Fruit fly (Drosophila melanogaster) whole organism, pupa: ENCODE measurements around the gene CG5280.

Experiments
- CG10348 ChIP-seq: fragments of 200-800 bp; sonication (Bioruptor generic); IDR thresholded peaks from 2 replicates; pipeline ENCODE4 v1.3.6; 2022; ENCODE audit warnings: missing biosample characterization, missing genetic modification characterization
- CG12605 ChIP-seq: fragments of 200-800 bp; sonication (Bioruptor generic); IDR thresholded peaks from 2 replicates; pipeline ENCODE4 v1.3.6; 2022; ENCODE audit warnings: missing biosample characterization, missing genetic modification characterization
- CG13204 ChIP-seq: fragments of 200-800 bp; sonication (Bioruptor generic); optimal IDR thresholded peaks from 2 replicates; lab custom pipeline; 2018; ENCODE audit warnings: missing biosample characterization, mild to moderate bottlenecking, missing genetic modification characterization, moderate library complexity
- CG14655 ChIP-seq: fragments of 200-800 bp; sonication (Bioruptor generic); optimal IDR thresholded peaks from 3 replicates; lab custom pipeline; 2017; ENCODE audit warnings: mild to moderate bottlenecking, missing biosample characterization, missing genetic modification reagents, missing genetic modification characterization
- CG15710 ChIP-seq: fragments of 200-800 bp; sonication (Bioruptor generic); optimal IDR thresholded peaks from 2 replicates; lab custom pipeline; 2018; ENCODE audit warnings: missing biosample characterization, mild to moderate bottlenecking, missing genetic modification characterization, moderate library complexity
- CG17806 ChIP-seq: fragments of 200-800 bp; sonication (Bioruptor generic); optimal IDR thresholded peaks from 2 replicates; lab custom pipeline; 2018; ENCODE audit warnings: missing biosample characterization, mild to moderate bottlenecking, missing genetic modification characterization, moderate library complexity
- CG32121 ChIP-seq: fragments of 200-800 bp; sonication (Bioruptor generic); IDR thresholded peaks from 2 replicates; pipeline ENCODE4 v1.3.6; 2022; ENCODE audit warnings: missing biosample characterization, missing genetic modification characterization
- CG34367 ChIP-seq: fragments of 200-800 bp; sonication (Bioruptor generic); optimal IDR thresholded peaks from 2 replicates; lab custom pipeline; 2018; ENCODE audit warnings: missing biosample characterization, mild to moderate bottlenecking, missing genetic modification characterization
- CG4496 ChIP-seq: fragments of 200-800 bp; sonication (Bioruptor generic); IDR thresholded peaks from 3 replicates; pipeline ENCODE4 v1.3.6; 2022; ENCODE audit warnings: missing biosample characterization, missing genetic modification characterization
- CG8159 ChIP-seq: fragments of 200-800 bp; sonication (Bioruptor generic); optimal IDR thresholded peaks from 3 replicates; lab custom pipeline; 2018; ENCODE audit warnings: missing biosample characterization, mild to moderate bottlenecking, missing genetic modification characterization, moderate library complexity
- CG8301 ChIP-seq: fragments of 200-800 bp; sonication (Bioruptor generic); optimal IDR thresholded peaks from 2 replicates; lab custom pipeline; 2018; ENCODE audit warnings: missing biosample characterization, mild to moderate bottlenecking, missing genetic modification characterization
- CG9948 ChIP-seq: fragments of 200-800 bp; sonication (Bioruptor generic); optimal IDR thresholded peaks from 2 replicates; lab custom pipeline; 2018; ENCODE audit warnings: missing biosample characterization, mild to moderate bottlenecking, missing genetic modification characterization, moderate library complexity
- D1 ChIP-seq: fragments of 200-800 bp; sonication (Bioruptor generic); optimal IDR thresholded peaks from 2 replicates; lab custom pipeline; 2018; ENCODE audit warnings: missing biosample characterization, mild to moderate bottlenecking, missing genetic modification characterization, moderate library complexity
- EcR ChIP-seq: fragments of 200-800 bp; sonication (Bioruptor generic); optimal IDR thresholded peaks from 3 replicates; lab custom pipeline; 2019; ENCODE audit warnings: missing biosample characterization, missing genetic modification characterization, mild to moderate bottlenecking, moderate library complexity, missing genetic modification reagents
- Ets98B ChIP-seq: fragments of 200-800 bp; sonication (Bioruptor generic); IDR thresholded peaks from 2 replicates; pipeline ENCODE4 v1.3.6; 2022; ENCODE audit warnings: missing biosample characterization, missing genetic modification characterization
- Pif1A ChIP-seq: fragments of 200-800 bp; sonication (Bioruptor generic); optimal IDR thresholded peaks from 3 replicates; lab custom pipeline; 2016; ENCODE audit warnings: missing biosample characterization, missing genetic modification characterization
- Pif1B ChIP-seq: fragments of 200-800 bp; sonication (Bioruptor generic); optimal IDR thresholded peaks from 3 replicates; lab custom pipeline; 2016; ENCODE audit warnings: missing biosample characterization, missing genetic modification characterization
- Snoo ChIP-seq: fragments of 200-800 bp; sonication (Bioruptor generic); optimal IDR thresholded peaks from 3 replicates; lab custom pipeline; 2017; ENCODE audit warnings: missing biosample characterization, mild to moderate bottlenecking, missing genetic modification characterization, inconsistent platforms
- fd96Ca ChIP-seq: fragments of 200-800 bp; sonication (Bioruptor generic); IDR thresholded peaks from 3 replicates; pipeline ENCODE4 v1.3.6; 2022; ENCODE audit warnings: missing biosample characterization, missing genetic modification characterization
- gl ChIP-seq: fragments of 200-800 bp; sonication (Bioruptor generic); optimal IDR thresholded peaks from 2 replicates; lab custom pipeline; 2018; ENCODE audit warnings: missing biosample characterization, mild to moderate bottlenecking, missing genetic modification characterization
- rn ChIP-seq: fragments of 200-800 bp; sonication (Bioruptor generic); IDR thresholded peaks from 2 replicates; pipeline ENCODE4 v1.3.6; 2022; ENCODE audit warnings: missing biosample characterization, missing genetic modification characterization

The CG5280 gene

DNA sequence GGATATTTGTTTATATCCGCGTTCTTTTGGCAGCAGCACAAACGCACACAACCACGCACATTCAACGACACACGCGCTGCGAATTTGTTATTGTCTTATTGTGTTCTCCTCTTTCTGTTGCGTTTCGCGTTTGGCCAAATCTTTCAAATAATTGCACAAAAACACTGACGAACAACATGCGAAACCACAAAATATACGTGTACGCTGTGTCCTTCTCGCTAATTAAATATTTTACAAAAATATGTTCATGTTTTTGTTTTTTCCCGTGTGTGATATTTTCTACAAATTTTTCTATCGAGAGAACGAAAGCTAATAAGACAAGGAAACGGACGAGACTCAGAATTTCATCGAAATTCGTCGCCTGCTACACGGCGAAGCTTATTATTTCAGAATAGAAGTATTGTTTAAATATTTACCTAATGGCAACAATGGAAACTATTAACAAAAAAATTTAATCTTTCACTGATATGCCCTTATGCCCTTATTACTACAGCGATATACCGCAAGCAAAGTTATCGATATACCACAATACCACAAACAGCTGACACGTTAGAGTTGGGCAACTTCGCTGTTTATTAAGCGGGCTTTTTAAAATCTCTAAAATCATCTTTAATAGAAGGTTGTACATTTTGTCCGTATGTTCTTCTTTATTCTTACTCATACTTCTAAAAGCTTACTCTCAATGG, 35.9 kb downstream of the CG5280 start, which contains the start of the genes CG43783 and orb2:
Gene CG43783, minus strand, starts transcription at position 311 of the 686 bp plus-strand sequence.
Gene orb2, minus strand, starts transcription at position 502 of the 686 bp plus-strand sequence.
- TF ChIP-seq CG14655 (GFP tag; lab: Kevin White, UChicago) (no peak), Snoo (tag; lab: Kevin White, UChicago) (no peak), gl (tag; lab: Kevin White, UChicago) (no peak), CG15710 (no peak), EcR (no peak), Pif1A (GFP tag; lab: Kevin White, UChicago) (no peak)

DNA sequence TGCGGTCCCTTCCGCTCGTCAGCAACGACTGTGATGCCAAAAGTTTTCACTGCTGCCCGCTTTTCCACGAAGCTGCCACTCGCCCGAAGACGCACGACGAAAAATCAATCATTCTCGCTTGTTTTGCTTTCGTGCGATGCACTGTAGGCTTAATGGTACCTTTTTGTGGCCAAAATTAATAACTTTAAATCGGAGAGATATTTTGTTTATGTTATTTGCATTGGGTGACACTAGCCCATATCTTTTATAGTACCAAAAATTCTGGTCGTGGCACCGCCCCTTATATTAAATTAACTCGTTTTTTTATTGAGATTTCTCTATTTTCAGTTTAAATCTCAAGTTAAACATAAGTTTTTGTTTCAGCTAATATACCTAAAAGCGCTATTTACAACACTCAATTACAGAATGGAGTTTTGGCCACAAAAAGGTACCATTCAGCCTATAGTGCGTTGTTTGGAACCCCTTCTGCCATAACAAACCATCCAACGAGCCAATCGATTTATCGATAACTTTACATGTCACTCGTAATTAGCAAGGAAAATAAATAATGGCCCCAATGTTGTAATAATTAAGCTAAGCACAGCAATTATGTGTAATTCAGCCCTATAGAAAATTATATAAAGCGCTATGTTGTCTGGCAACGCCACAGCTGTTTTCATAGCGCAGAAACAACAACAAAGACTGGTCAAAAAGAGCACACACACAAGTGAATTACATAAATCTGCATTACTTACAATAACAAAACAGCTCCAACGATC, 36.6 kb downstream of the CG5280 start:
- TF ChIP-seq gl (tag; lab: Kevin White, UChicago) (peak; percentile 21), CG8159 (tag; lab: Kevin White, UChicago) (peak; percentile 72), CG17806 (tag; lab: Kevin White, UChicago) (peak; percentile 53), EcR (no peak), rn (GFP tag; lab: Robert Waterston, UW) (no peak), CG8301 (tag; lab: Kevin White, UChicago) (peak; percentile 83), CG9948 (tag; lab: Kevin White, UChicago) (peak; percentile 71), CG14655 (GFP tag; lab: Kevin White, UChicago) (peak; percentile 81), Pif1A (GFP tag; lab: Kevin White, UChicago) (peak; percentile 54), CG32121 (GFP tag; lab: Robert Waterston, UW) (no peak), CG4496 (GFP tag; lab: Robert Waterston, UW) (peak; percentile 75), CG13204 (GFP tag; lab: Kevin White, UChicago) (no peak), Pif1B (GFP tag; lab: Kevin White, UChicago) (peak; percentile 45), CG34367 (tag; lab: Kevin White, UChicago) (peak; percentile 34), D1 (tag; lab: Kevin White, UChicago) (peak; percentile 70), Ets98B (GFP tag; lab: Robert Waterston, UW) (peak; percentile 40), CG12605 (no peak), CG15710 (peak; percentile 38), Snoo (tag; lab: Kevin White, UChicago) (peak; percentile 41), CG10348 (no peak), fd96Ca (GFP tag; lab: Robert Waterston, UW) (peak; percentile 65)

DNA sequence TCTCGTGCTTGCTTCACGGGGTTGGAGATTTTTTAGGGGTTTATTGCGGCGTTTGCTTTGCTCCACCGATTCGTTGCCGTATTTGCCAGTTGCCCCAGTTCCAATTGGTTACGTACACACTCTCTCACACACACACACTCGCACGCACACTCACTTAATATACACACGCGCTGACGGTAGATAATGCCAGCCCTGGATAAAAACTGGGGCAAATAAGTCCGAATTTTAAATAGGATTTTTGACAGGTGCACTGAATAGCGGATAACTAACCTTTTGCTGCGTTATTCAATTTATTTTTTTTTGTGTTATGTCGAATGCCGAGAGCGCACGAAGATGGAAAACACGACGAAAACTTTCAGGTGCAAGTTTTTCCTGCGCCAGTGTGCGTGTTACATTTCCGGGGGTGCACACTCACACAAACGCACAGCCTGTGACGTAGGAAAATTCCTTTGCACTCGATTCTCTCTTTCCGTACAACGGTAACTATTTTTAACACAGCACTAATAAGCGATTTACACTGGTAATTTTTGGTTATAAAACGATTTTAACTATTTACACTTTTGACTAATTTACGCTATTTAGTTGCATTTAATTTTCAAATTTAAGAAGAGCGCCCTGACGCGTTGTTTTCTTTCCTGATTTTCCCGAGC, 37.4 kb downstream of the CG5280 start:
- TF ChIP-seq CG4496 (GFP tag; lab: Robert Waterston, UW) (no peak; the same call in 2 of the 3 replicates), fd96Ca (GFP tag; lab: Robert Waterston, UW) (no peak), CG15710 (no peak), D1 (tag; lab: Kevin White, UChicago) (no peak), CG17806 (tag; lab: Kevin White, UChicago) (no peak), CG32121 (GFP tag; lab: Robert Waterston, UW) (no peak; the same call in 1 of the 2 replicates), CG8159 (tag; lab: Kevin White, UChicago) (no peak), Pif1A (GFP tag; lab: Kevin White, UChicago) (no peak), CG34367 (tag; lab: Kevin White, UChicago) (no peak), Ets98B (GFP tag; lab: Robert Waterston, UW) (no peak), CG13204 (GFP tag; lab: Kevin White, UChicago) (no peak), rn (GFP tag; lab: Robert Waterston, UW) (no peak), CG10348 (no peak), CG14655 (GFP tag; lab: Kevin White, UChicago) (no peak), Pif1B (GFP tag; lab: Kevin White, UChicago) (no peak), EcR (no peak), Snoo (tag; lab: Kevin White, UChicago) (no peak), CG12605 (no peak), gl (tag; lab: Kevin White, UChicago) (no peak)

DNA sequence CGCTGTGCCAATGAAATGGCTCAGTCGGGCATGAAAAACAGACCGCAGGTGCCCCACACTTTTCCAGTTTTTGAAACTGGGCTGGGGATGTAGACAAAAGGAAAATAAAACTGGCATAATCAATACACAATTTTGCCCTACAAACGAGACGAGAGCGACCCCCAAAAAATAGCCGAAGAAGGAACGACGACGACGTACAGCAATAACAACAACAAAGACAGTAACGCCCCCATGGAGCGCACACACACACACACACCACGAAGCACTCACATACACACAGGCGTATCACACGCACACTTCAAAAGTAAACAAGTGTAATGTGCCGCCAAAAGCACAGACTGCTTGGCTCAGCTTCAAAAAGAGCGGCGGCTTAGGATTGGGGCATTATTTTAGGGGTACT, 38.5 kb downstream of the CG5280 start:
- no peak for TF ChIP-seq CG8301 (tag; lab: Kevin White, UChicago)
- no peak for TF ChIP-seq Ets98B (GFP tag; lab: Robert Waterston, UW)
- TF ChIP-seq D1 (tag; lab: Kevin White, UChicago): no peak
- TF ChIP-seq CG32121 (GFP tag; lab: Robert Waterston, UW): no peak

DNA sequence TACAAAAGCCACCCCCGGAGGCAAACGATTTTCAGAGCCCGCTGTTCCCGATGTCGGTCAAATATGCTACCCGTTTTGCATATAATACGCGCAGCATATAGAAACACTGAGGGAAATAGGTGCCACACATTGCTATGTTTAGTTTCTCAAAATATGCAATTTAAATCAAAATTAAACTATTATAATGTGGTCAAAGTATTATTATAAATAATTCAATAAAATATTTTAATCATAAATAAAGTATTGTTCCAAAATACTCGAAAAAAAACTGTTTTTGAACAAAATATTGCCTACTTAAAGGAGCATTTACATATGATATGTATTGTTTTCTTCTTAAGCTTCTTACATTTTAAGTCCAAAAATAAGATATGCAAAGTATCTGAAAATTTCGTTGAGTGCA, 39.1 kb downstream of the CG5280 start:
- no peak for TF ChIP-seq CG34367 (tag; lab: Kevin White, UChicago)
- TF ChIP-seq rn (GFP tag; lab: Robert Waterston, UW): no peak
- TF ChIP-seq CG10348: no peak
- no peak for TF ChIP-seq CG8301 (tag; lab: Kevin White, UChicago)
- TF ChIP-seq CG17806 (tag; lab: Kevin White, UChicago): no peak
- TF ChIP-seq CG9948 (tag; lab: Kevin White, UChicago): no peak
- TF ChIP-seq CG12605: no peak
- no peak for TF ChIP-seq gl (tag; lab: Kevin White, UChicago)
- TF ChIP-seq Pif1B (GFP tag; lab: Kevin White, UChicago): no peak
- no peak for TF ChIP-seq Ets98B (GFP tag; lab: Robert Waterston, UW)
- TF ChIP-seq CG14655 (GFP tag; lab: Kevin White, UChicago): no peak
- no peak for TF ChIP-seq fd96Ca (GFP tag; lab: Robert Waterston, UW)
- TF ChIP-seq CG4496 (GFP tag; lab: Robert Waterston, UW): no peak
- TF ChIP-seq CG8159 (tag; lab: Kevin White, UChicago): no peak
- TF ChIP-seq Snoo (tag; lab: Kevin White, UChicago): no peak
- TF ChIP-seq D1 (tag; lab: Kevin White, UChicago): no peak
- TF ChIP-seq EcR: no peak
- no peak for TF ChIP-seq CG13204 (GFP tag; lab: Kevin White, UChicago)
